Worm (Caenorhabditis elegans): Measurements from ENCODE around the gene T22B7.22.
A peak's percentile ranks its signal among the peaks of the same experiment; 100 is the strongest.

The T22B7.22 gene

ce11 chrX:5686065-5686464, 26.3 kb downstream of the T22B7.22 start, which contains the start of gene set-20 (continued):
- TF ChIP-seq unc-42 (tag; optimal IDR thresholded peaks at IDR 0.05) (peak; percentile 32), pag-3 (tag; optimal IDR thresholded peaks at IDR 0.05; ENCODE audit: borderline replicate concordance) (no peak), odd-2 (tag; optimal IDR thresholded peaks at IDR 0.05) (no peak), nfya-1 (tag; optimal IDR thresholded peaks at IDR 0.05) (peak; percentile 88), ceh-14 (tag; optimal IDR thresholded peaks at IDR 0.05) (peak; percentile 49), ztf-16 (tag; optimal IDR thresholded peaks at IDR 0.05) (no peak), mec-3 (tag; optimal IDR thresholded peaks at IDR 0.05; ENCODE audit: borderline replicate concordance) (no peak), ama-1 (optimal IDR thresholded peaks at IDR 0.05) (no peak), dve-1 (tag; optimal IDR thresholded peaks at IDR 0.05) (peak; percentile 45), fkh-6 (tag; optimal IDR thresholded peaks at IDR 0.05) (no peak), ceh-24 (tag; optimal IDR thresholded peaks at IDR 0.05) (no peak), ceh-48 (tag; optimal IDR thresholded peaks at IDR 0.05) (peak; percentile 51), K02D7.2 (tag; optimal IDR thresholded peaks at IDR 0.05) (no peak), ceh-22 (tag; optimal IDR thresholded peaks at IDR 0.05) (no peak), pros-1 (tag; optimal IDR thresholded peaks at IDR 0.05) (peak; percentile 63), nhr-11 (tag; optimal IDR thresholded peaks at IDR 0.05) (no peak)

ce11 chrX:5689077-5689476, 29.3 kb downstream of the T22B7.22 start:
- TF ChIP-seq ceh-31 (tag; optimal IDR thresholded peaks at IDR 0.05), result no peak
- TF ChIP-seq T23F11.4 (GFP tag; optimal IDR thresholded peaks at IDR 0.05), result no peak
- peak; percentile 90 for TF ChIP-seq sdc-2 (tag; optimal IDR thresholded peaks at IDR 0.05)
- TF ChIP-seq mec-3 (tag; optimal IDR thresholded peaks at IDR 0.05; ENCODE audit: borderline replicate concordance), result no peak

ce11 chrX:5692099-5692498, 32.3 kb downstream of the T22B7.22 start, which contains the start of gene W01C8.1:
Gene W01C8.1, plus strand, starts transcription at chrX:5692399.
- no peak for TF ChIP-seq eyg-1 (tag; optimal IDR thresholded peaks at IDR 0.05)

ce11 chrX:5695416-5695815, 35.6 kb downstream of the T22B7.22 start:
- no peak for TF ChIP-seq C08G9.2 (tag; optimal IDR thresholded peaks at IDR 0.05)
- no peak for TF ChIP-seq eyg-1 (tag; optimal IDR thresholded peaks at IDR 0.05)
- TF ChIP-seq elt-2 (tag; optimal IDR thresholded peaks at IDR 0.05), result peak; percentile 7

- TF ChIP-seq tbx-2 (tag; optimal IDR thresholded peaks at IDR 0.05) (peak; percentile 4), nfya-1 (tag; optimal IDR thresholded peaks at IDR 0.05) (no peak), elt-2 (tag; optimal IDR thresholded peaks at IDR 0.05) (peak; percentile 87)
Observed at ce11 chrX:5696197-5696596, 36.4 kb downstream of the T22B7.22 start.

ce11 chrX:5697208-5697607, 37.4 kb downstream of the T22B7.22 start, which contains the start of gene W01C8.5:
Gene W01C8.5, minus strand, starts transcription at chrX:5697308.
- no peak for TF ChIP-seq mec-3 (tag; optimal IDR thresholded peaks at IDR 0.05; ENCODE audit: borderline replicate concordance)
- no peak for TF ChIP-seq lin-11 (tag; optimal IDR thresholded peaks at IDR 0.05)
- TF ChIP-seq unc-86 (tag; optimal IDR thresholded peaks at IDR 0.05), result no peak
- no peak for TF ChIP-seq madf-2 (tag; optimal IDR thresholded peaks at IDR 0.05)
- TF ChIP-seq ceh-14 (tag; optimal IDR thresholded peaks at IDR 0.05), result no peak
- no peak for TF ChIP-seq ceh-34 (tag; optimal IDR thresholded peaks at IDR 0.05)
- no peak for TF ChIP-seq nfya-1 (tag; optimal IDR thresholded peaks at IDR 0.05)
- no peak for TF ChIP-seq odd-2 (tag; optimal IDR thresholded peaks at IDR 0.05)
- no peak for TF ChIP-seq sox-2 (GFP tag; IDR thresholded peaks at IDR 0.05)
- TF ChIP-seq unc-55 (GFP tag; optimal IDR thresholded peaks at IDR 0.05), result no peak

- TF ChIP-seq ceh-34 (tag; optimal IDR thresholded peaks at IDR 0.05) (peak; percentile 51), ceh-6 (GFP tag; optimal IDR thresholded peaks at IDR 0.05) (no peak), ref-2 (tag; optimal IDR thresholded peaks at IDR 0.05) (peak; percentile 35)
Observed at ce11 chrX:5698419-5698818, 38.7 kb downstream of the T22B7.22 start.
